Worm (Caenorhabditis elegans): ENCODE results near the gene T12C9.7.
A peak's percentile ranks its signal among the peaks of the same experiment; 100 is the strongest.

The T12C9.7 gene

ce11 chrII:4456024-4456423 lies 4.7 kb downstream of the T12C9.7 start:
- TF ChIP-seq madf-10 (tag; optimal IDR thresholded peaks at IDR 0.05) (no peak), ets-4 (GFP tag; optimal IDR thresholded peaks at IDR 0.05) (no peak), ama-1 (optimal IDR thresholded peaks at IDR 0.05) (no peak), ama-1 (GFP tag; optimal IDR thresholded peaks at IDR 0.05) (no peak), ztf-6 (GFP tag; IDR thresholded peaks at IDR 0.05) (0 out of 2 replicates have a peak, but pooled peaks have one; percentile 34), pbrm-1 (GFP tag; IDR thresholded peaks at IDR 0.05) (no peak), egl-44 (GFP tag; IDR thresholded peaks at IDR 0.05) (no peak), hlh-12 (tag; optimal IDR thresholded peaks at IDR 0.05) (no peak), cebp-1 (GFP tag; IDR thresholded peaks at IDR 0.05) (no peak), cebp-1 (tag; optimal IDR thresholded peaks at IDR 0.05) (peak; percentile 33), mel-28 (tag; optimal IDR thresholded peaks at IDR 0.05; ENCODE audit: borderline replicate concordance) (no peak), nfya-1 (tag; optimal IDR thresholded peaks at IDR 0.05; ENCODE audit: borderline replicate concordance, insufficient read depth) (no peak), nfyb-1 (GFP tag; IDR thresholded peaks at IDR 0.05) (0 out of 2 replicates have a peak, but pooled peaks have one; percentile 14), zfh-2 (GFP tag; conservative IDR thresholded peaks at IDR 0.05) (peak; percentile 63; the same call in 1 of the 2 replicates), hmg-1.2 (GFP tag; IDR thresholded peaks at IDR 0.05) (peak; percentile 37; the same call in 1 of the 2 replicates), K12H6.12 (tag; optimal IDR thresholded peaks at IDR 0.05) (peak; percentile 55), K11D2.4 (GFP tag; IDR thresholded peaks at IDR 0.05) (0 out of 2 replicates have a peak, but pooled peaks have one; percentile 34), ekl-4 (GFP tag; IDR thresholded peaks at IDR 0.05) (peak; percentile 12; the same call in 1 of the 2 replicates)

- TF ChIP-seq hrde-1 (tag; optimal IDR thresholded peaks at IDR 0.05; ENCODE audit: borderline replicate concordance) (no peak), K11D2.4 (GFP tag; IDR thresholded peaks at IDR 0.05) (no peak), mel-28 (tag; optimal IDR thresholded peaks at IDR 0.05; ENCODE audit: borderline replicate concordance) (no peak), madf-6 (GFP tag; IDR thresholded peaks at IDR 0.05) (no peak), ceh-40 (GFP tag; IDR thresholded peaks at IDR 0.05) (no peak), unc-130 (GFP tag; optimal IDR thresholded peaks at IDR 0.05) (no peak), tbx-9 (tag; optimal IDR thresholded peaks at IDR 0.05; ENCODE audit: borderline replicate concordance) (no peak), madf-3 (GFP tag; IDR thresholded peaks at IDR 0.05) (no peak), ceh-100 (GFP tag; IDR thresholded peaks at IDR 0.05) (no peak), nhr-179 (tag; optimal IDR thresholded peaks at IDR 0.05) (no peak)
These were observed 5.9 kb downstream of the T12C9.7 start for ce11 chrII:4454823-4455222.

- TF ChIP-seq zfh-2 (GFP tag; conservative IDR thresholded peaks at IDR 0.05) = peak; percentile 20; the same call in 1 of the 2 replicates
- TF ChIP-seq ceh-27 (GFP tag; optimal IDR thresholded peaks at IDR 0.05) = peak; percentile 6
- TF ChIP-seq snpc-1.1 (tag; optimal IDR thresholded peaks at IDR 0.05; ENCODE audit: insufficient read depth) = no peak
These were observed 7.3 kb downstream of the T12C9.7 start for ce11 chrII:4453453-4453852.

- no peak for TF ChIP-seq die-1 (tag; optimal IDR thresholded peaks at IDR 0.05)
- TF ChIP-seq nfya-1 (tag; optimal IDR thresholded peaks at IDR 0.05; ENCODE audit: borderline replicate concordance, insufficient read depth) = no peak
- no peak for TF ChIP-seq lir-1 (GFP tag; conservative IDR thresholded peaks at IDR 0.05)
- no peak for TF ChIP-seq hsf-1 (GFP tag; IDR thresholded peaks at IDR 0.05)
- TF ChIP-seq ceh-58 (GFP tag; IDR thresholded peaks at IDR 0.05) = no peak
- TF ChIP-seq rcor-1 (GFP tag; IDR thresholded peaks at IDR 0.05) = no peak
- no peak for TF ChIP-seq unc-130 (GFP tag; optimal IDR thresholded peaks at IDR 0.05)
- no peak for TF ChIP-seq sea-2 (GFP tag; IDR thresholded peaks at IDR 0.05)
- TF ChIP-seq Y56A3A.18 (GFP tag; IDR thresholded peaks at IDR 0.05) = no peak
- no peak for TF ChIP-seq snpc-1.1 (tag; optimal IDR thresholded peaks at IDR 0.05; ENCODE audit: insufficient read depth)
These were observed 7.7 kb downstream of the T12C9.7 start, which contains the start of gene twk-2 for ce11 chrII:4453051-4453450. Gene twk-2 (minus strand): TSS chrII:4453151.

Measured in whole organism, young adult.